Worm (Caenorhabditis elegans): ENCODE results near the gene sdz-36.
"Not testable (repeated sequence)": the region's sequence is repeated elsewhere in the genome, so short reads cannot be mapped to it uniquely, and the experiment has no call there.

sdz-36 gene

DNA sequence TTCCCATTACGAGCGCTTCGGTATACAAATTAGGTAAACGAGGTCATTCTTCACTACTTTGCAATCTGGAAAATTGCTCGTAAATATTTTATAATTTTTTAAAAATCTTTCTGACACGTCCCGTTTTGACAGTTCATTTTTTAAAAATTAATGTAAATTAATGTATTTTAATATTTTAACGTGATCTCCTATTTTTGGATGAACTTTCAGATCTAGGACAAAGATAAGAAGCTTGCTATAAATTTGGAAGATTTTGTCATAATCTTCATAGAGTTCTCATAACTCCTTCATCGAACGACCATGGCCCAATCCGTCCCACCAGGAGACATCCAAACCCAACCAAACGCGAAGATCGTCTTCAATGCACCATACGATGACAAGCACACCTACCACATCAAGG, 2.0 kb upstream of the sdz-36 start, which contains the start of gene msp-76:
Gene msp-76, plus strand, starts transcription at position 301 of the 400 bp plus-strand sequence.
- TF ChIP-seq nhr-84, nhr-28, mep-1 (tag; optimal IDR thresholded peaks at IDR 0.05): not testable (repeated sequence)

DNA sequence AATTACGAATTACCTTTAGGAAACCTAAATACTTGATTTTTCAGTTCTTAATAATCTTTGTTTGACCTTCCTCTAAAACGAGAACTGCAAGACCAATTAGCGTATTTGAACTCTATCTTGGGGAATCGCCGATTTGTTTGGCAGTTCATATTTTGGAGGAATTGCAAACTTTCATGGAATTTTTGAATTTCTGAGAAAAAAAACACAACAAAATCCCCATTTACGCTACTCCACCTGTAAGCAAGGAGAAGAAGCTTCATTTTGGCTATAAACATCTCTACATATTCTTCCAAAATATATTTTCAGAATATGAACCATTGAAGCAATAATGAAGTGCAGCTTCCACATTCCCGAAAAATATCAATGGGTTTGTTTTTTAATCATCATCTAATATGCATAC, 2.1 kb downstream of the sdz-36 start, which contains the start of gene twk-9:
Gene twk-9, plus strand, starts transcription at position 301 of the 400 bp plus-strand sequence.
- TF ChIP-seq zip-4 (GFP tag; optimal IDR thresholded peaks at IDR 0.05) (no peak), unc-98 (GFP tag; IDR thresholded peaks at IDR 0.05) (no peak), fkh-10 (GFP tag; optimal IDR thresholded peaks at IDR 0.05) (no peak), swsn-7 (tag; optimal IDR thresholded peaks at IDR 0.05) (no peak), nhr-77 (tag; optimal IDR thresholded peaks at IDR 0.05) (no peak), ztf-4 (tag; optimal IDR thresholded peaks at IDR 0.05) (no peak), nhr-20 (tag; optimal IDR thresholded peaks at IDR 0.05) (no peak), snpc-4 (tag; optimal IDR thresholded peaks at IDR 0.05) (no peak), C16A3.4 (tag; optimal IDR thresholded peaks at IDR 0.05) (no peak)

DNA sequence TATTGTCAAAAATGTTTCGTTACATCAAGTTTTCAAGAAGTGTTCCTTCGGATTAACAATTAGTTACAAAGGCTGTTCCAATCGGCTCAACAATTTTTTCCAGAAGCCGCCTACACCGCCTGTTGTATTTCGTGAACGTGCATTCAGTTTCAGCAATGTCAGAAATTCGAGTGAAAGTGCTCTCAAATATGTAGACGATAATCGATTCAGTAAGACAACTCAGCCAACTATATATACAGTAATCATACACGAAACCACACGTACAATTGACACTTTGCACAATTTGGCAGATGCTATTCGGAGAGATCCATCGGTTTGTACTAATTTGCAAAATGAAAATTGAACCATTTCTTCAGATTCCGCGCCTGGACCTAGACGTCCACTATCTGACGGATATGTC, 5.8 kb downstream of the sdz-36 start:
- TF ChIP-seq aha-1 (tag; optimal IDR thresholded peaks at IDR 0.05), result no peak
- TF ChIP-seq unc-86 (tag; optimal IDR thresholded peaks at IDR 0.05), result no peak
- no peak for TF ChIP-seq lin-39 (tag; optimal IDR thresholded peaks at IDR 0.05)
- TF ChIP-seq C16A3.4 (tag; optimal IDR thresholded peaks at IDR 0.05), result no peak
- no peak for TF ChIP-seq jun-1 (tag; optimal IDR thresholded peaks at IDR 0.05)
- TF ChIP-seq ceh-8 (GFP tag; optimal IDR thresholded peaks at IDR 0.05), result no peak
- TF ChIP-seq grh-1 (GFP tag; IDR thresholded peaks at IDR 0.05), result no peak
- TF ChIP-seq ces-1 (GFP tag; optimal IDR thresholded peaks at IDR 0.05), result no peak
- no peak for TF ChIP-seq aly-2 (tag; optimal IDR thresholded peaks at IDR 0.05)
- no peak for TF ChIP-seq lin-15B (tag; optimal IDR thresholded peaks at IDR 0.05)
- TF ChIP-seq ets-5 (GFP tag; IDR thresholded peaks at IDR 0.05), result no peak
- TF ChIP-seq fkh-4 (tag; optimal IDR thresholded peaks at IDR 0.05; ENCODE audit: borderline replicate concordance), result no peak
- TF ChIP-seq dsc-1 (tag; optimal IDR thresholded peaks at IDR 0.05), result no peak
- TF ChIP-seq ceh-90 (tag; optimal IDR thresholded peaks at IDR 0.05), result no peak
- no peak for TF ChIP-seq nhr-84 (tag; optimal IDR thresholded peaks at IDR 0.05)
- TF ChIP-seq sup-37 (GFP tag; optimal IDR thresholded peaks at IDR 0.05), result no peak
- TF ChIP-seq zag-1 (tag; optimal IDR thresholded peaks at IDR 0.05), result no peak
- TF ChIP-seq isw-1 (GFP tag; IDR thresholded peaks at IDR 0.05), result no peak
- no peak for TF ChIP-seq alr-1 (tag; optimal IDR thresholded peaks at IDR 0.05; ENCODE audit: borderline replicate concordance)
- TF ChIP-seq unc-98 (GFP tag; IDR thresholded peaks at IDR 0.05), result no peak

DNA sequence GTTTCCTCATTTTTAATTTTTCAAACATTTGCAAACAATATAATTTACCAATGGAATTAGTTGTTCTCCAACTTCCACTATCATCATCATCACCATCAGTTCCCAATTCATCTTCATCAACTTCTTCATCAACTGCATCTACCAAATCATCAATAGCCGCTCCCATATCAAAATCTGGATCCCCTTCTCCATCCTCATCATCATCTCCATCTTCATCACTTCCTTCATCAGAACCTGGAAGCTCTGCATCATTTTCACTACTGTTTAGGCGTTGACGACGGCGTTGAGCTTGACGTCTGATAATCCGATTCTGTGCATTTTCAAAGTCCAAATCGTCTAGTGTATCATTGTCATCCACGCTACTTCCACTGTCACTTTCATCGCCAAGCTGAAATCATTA, 7.1 kb downstream of the sdz-36 start:
- TF ChIP-seq rnt-1 (tag; optimal IDR thresholded peaks at IDR 0.05) (no peak), lin-39 (tag; optimal IDR thresholded peaks at IDR 0.05) (no peak), lin-14 (GFP tag; optimal IDR thresholded peaks at IDR 0.05) (no peak), skn-1 (tag; optimal IDR thresholded peaks at IDR 0.05) (no peak), egl-27 (tag; optimal IDR thresholded peaks at IDR 0.05) (no peak), nhr-237 (tag; optimal IDR thresholded peaks at IDR 0.05) (no peak), xbp-1 (tag; optimal IDR thresholded peaks at IDR 0.05) (no peak), dpl-1 (GFP tag; optimal IDR thresholded peaks at IDR 0.05) (no peak), ceh-90 (tag; optimal IDR thresholded peaks at IDR 0.05) (no peak), irx-1 (tag; optimal IDR thresholded peaks at IDR 0.05) (no peak), snu-23 (GFP tag; optimal IDR thresholded peaks at IDR 0.05) (no peak), swsn-7 (tag; optimal IDR thresholded peaks at IDR 0.05) (no peak), sox-4 (tag; optimal IDR thresholded peaks at IDR 0.05) (no peak), ces-1 (GFP tag; optimal IDR thresholded peaks at IDR 0.05) (no peak), hlh-17 (GFP tag; optimal IDR thresholded peaks at IDR 0.05; ENCODE audit: borderline replicate concordance) (no peak), hlh-4 (tag; optimal IDR thresholded peaks at IDR 0.05) (no peak), nhr-77 (tag; optimal IDR thresholded peaks at IDR 0.05) (no peak), fkh-10 (GFP tag; optimal IDR thresholded peaks at IDR 0.05) (no peak)

Data from whole organism, L1 larva.